Fruit fly (Drosophila melanogaster): Measurements from ENCODE around the gene CG42784.

- TF ChIP-seq Snoo (tag; optimal IDR thresholded peaks at IDR 0.05) (no peak), fd96Ca (GFP tag; IDR thresholded peaks at IDR 0.05) (no peak), EcR (GFP tag; optimal IDR thresholded peaks at IDR 0.05) (no peak), CG17806 (tag; optimal IDR thresholded peaks at IDR 0.05) (no peak), CG8301 (tag; optimal IDR thresholded peaks at IDR 0.05) (no peak), CG9948 (tag; optimal IDR thresholded peaks at IDR 0.05) (no peak), rn (GFP tag; IDR thresholded peaks at IDR 0.05) (no peak), CG14655 (GFP tag; optimal IDR thresholded peaks at IDR 0.05) (no peak), CG8159 (tag; optimal IDR thresholded peaks at IDR 0.05) (no peak), CG32121 (GFP tag; IDR thresholded peaks at IDR 0.05) (no peak), CG4496 (GFP tag; IDR thresholded peaks at IDR 0.05) (peak; percentile 10; the same call in 1 of the 3 replicates), gl (tag; optimal IDR thresholded peaks at IDR 0.05) (no peak), Ets98B (GFP tag; IDR thresholded peaks at IDR 0.05) (no peak)
Measured at dm6 chr2L:13445249-13445846, 30.1 kb downstream of the CG42784 start, which contains the start of gene Hacd2.
